Worm (Caenorhabditis elegans) whole organism, L1 larva: ENCODE data around the gene lst-4.

Source experiments
- C34B4.2 ChIP-seq: sonication (generic microtip); optimal IDR thresholded peaks from 2 replicates; lab custom pipeline; 2017; ENCODE audit warnings: mild to moderate bottlenecking, missing genetic modification characterization, missing compliant biosample characterization
- F16B12.6 ChIP-seq: fragments of 150-350 bp; optimal IDR thresholded peaks from 2 replicates; lab custom pipeline; 2014; ENCODE audit warnings: missing biosample characterization, missing genetic modification characterization
- alr-1 ChIP-seq: fragments of 200-800 bp; sonication (Bioruptor generic); optimal IDR thresholded peaks from 2 replicates; lab custom pipeline; 2018; ENCODE audit warnings: borderline replicate concordance, mild to moderate bottlenecking, missing genetic modification characterization, missing compliant biosample characterization
- ama-1 ChIP-seq: fragments of 150-350 bp; optimal IDR thresholded peaks from 2 replicates; lab custom pipeline; 2014
- blmp-1 ChIP-seq: fragments of 150-350 bp; optimal IDR thresholded peaks from 2 replicates; lab custom pipeline; 2014; ENCODE audit warnings: missing biosample characterization, missing genetic modification characterization
- ceh-63 ChIP-seq: fragments of 200-800 bp; sonication (Bioruptor generic); optimal IDR thresholded peaks from 2 replicates; lab custom pipeline; 2018; ENCODE audit warnings: mild to moderate bottlenecking, missing genetic modification characterization, missing compliant biosample characterization
- ceh-90 ChIP-seq: sonication (generic microtip); optimal IDR thresholded peaks from 2 replicates; lab custom pipeline; 2016; ENCODE audit warnings: missing genetic modification characterization, missing compliant biosample characterization
- efl-1 ChIP-seq, 4 experiments: fragments of 150-350 bp; optimal IDR thresholded peaks in 3 of 4; peaks in 1 of 4; 1 replicate in 1 of 4; 2 replicates in 3 of 4; lab custom pipeline; 2014; ENCODE audit warnings: missing biosample characterization in 2 of 4, missing genetic modification characterization in 2 of 4, missing genetic modification reagents in 2 of 4
- egl-27 ChIP-seq, 2 experiments: fragments of 150-350 bp in 1 of 2; sonication (generic microtip); optimal IDR thresholded peaks; 3 replicates each; lab custom pipeline; 2017 to 2018; ENCODE audit warnings: missing biosample characterization in 2 of 2, missing genetic modification characterization in 2 of 2, missing genetic modification reagents in 2 of 2
- fkh-10 ChIP-seq: sonication (generic microtip); optimal IDR thresholded peaks from 2 replicates; lab custom pipeline; 2017; ENCODE audit warnings: missing biosample characterization, missing genetic modification reagents, missing genetic modification characterization
- fkh-4 ChIP-seq: sonication (generic microtip); optimal IDR thresholded peaks from 2 replicates; lab custom pipeline; 2016; ENCODE audit warnings: missing compliant biosample characterization, missing genetic modification characterization, borderline replicate concordance
- fkh-8 ChIP-seq: sonication (generic microtip); optimal IDR thresholded peaks from 2 replicates; lab custom pipeline; 2016; ENCODE audit warnings: mild to moderate bottlenecking, missing genetic modification characterization, missing compliant biosample characterization
- hlh-17 ChIP-seq: fragments of 200-800 bp; sonication (Bioruptor generic); optimal IDR thresholded peaks from 2 replicates; lab custom pipeline; 2018; ENCODE audit warnings: missing genetic modification characterization, mild to moderate bottlenecking, missing compliant biosample characterization, moderate library complexity, borderline replicate concordance
- hlh-4 ChIP-seq: sonication (generic microtip); optimal IDR thresholded peaks from 2 replicates; lab custom pipeline; 2016; ENCODE audit warnings: mild to moderate bottlenecking, missing genetic modification characterization, missing compliant biosample characterization
- jun-1 ChIP-seq: fragments of 150-350 bp; optimal IDR thresholded peaks from 2 replicates; lab custom pipeline; 2014; ENCODE audit warnings: missing biosample characterization, missing genetic modification reagents, missing genetic modification characterization
- lin-14 ChIP-seq: fragments of 200-800 bp; sonication (Bioruptor generic); optimal IDR thresholded peaks from 2 replicates; lab custom pipeline; 2018; ENCODE audit warnings: mild to moderate bottlenecking, missing genetic modification characterization, moderate library complexity, missing compliant biosample characterization
- lin-15B ChIP-seq: fragments of 150-350 bp; sonication (generic microtip); optimal IDR thresholded peaks from 3 replicates; lab custom pipeline; 2014; ENCODE audit warnings: missing biosample characterization, missing genetic modification characterization
- lin-35 ChIP-seq, 2 experiments: fragments of 150-350 bp; optimal IDR thresholded peaks; 2 replicates each; lab custom pipeline; 2014; ENCODE audit warnings: missing biosample characterization in 2 of 2, missing genetic modification characterization in 2 of 2, missing genetic modification reagents in 2 of 2
- lir-3 ChIP-seq: sonication (generic microtip); optimal IDR thresholded peaks from 2 replicates; lab custom pipeline; 2016; ENCODE audit warnings: mild to moderate bottlenecking, missing genetic modification characterization, moderate library complexity, missing compliant biosample characterization; ENCODE audit not compliant: poor library complexity
- lsy-2 ChIP-seq, 2 experiments: fragments of 150-350 bp; optimal IDR thresholded peaks; 2 replicates each; lab custom pipeline; 2014; ENCODE audit warnings: missing biosample characterization in 2 of 2, missing genetic modification characterization in 2 of 2
- mdl-1 ChIP-seq, 2 experiments: fragments of 150-350 bp; optimal IDR thresholded peaks; 2 replicates each; lab custom pipeline; 2014 to 2017; ENCODE audit warnings: missing biosample characterization in 2 of 2, missing genetic modification characterization in 2 of 2, inconsistent platforms in 1 of 2
- mef-2 ChIP-seq: fragments of 150-350 bp; optimal IDR thresholded peaks from 2 replicates; lab custom pipeline; 2014; ENCODE audit warnings: missing biosample characterization, missing genetic modification characterization
- nhr-20 ChIP-seq: sonication (generic microtip); optimal IDR thresholded peaks from 2 replicates; lab custom pipeline; 2016; ENCODE audit warnings: mild to moderate bottlenecking, missing genetic modification characterization, missing compliant biosample characterization
- nhr-28 ChIP-seq: fragments of 150-350 bp; optimal IDR thresholded peaks from 2 replicates; lab custom pipeline; 2014; ENCODE audit warnings: missing biosample characterization, missing genetic modification characterization
- nhr-47 ChIP-seq: sonication (generic microtip); optimal IDR thresholded peaks from 2 replicates; lab custom pipeline; 2016; ENCODE audit warnings: mild to moderate bottlenecking, missing genetic modification characterization, moderate library complexity, missing compliant biosample characterization
- nhr-71 ChIP-seq: sonication (generic microtip); optimal IDR thresholded peaks from 2 replicates; lab custom pipeline; 2016; ENCODE audit warnings: mild to moderate bottlenecking, missing genetic modification characterization, moderate library complexity, missing compliant biosample characterization
- nhr-76 ChIP-seq: sonication (generic microtip); optimal IDR thresholded peaks from 2 replicates; lab custom pipeline; 2017; ENCODE audit warnings: missing biosample characterization, missing genetic modification characterization
- nhr-77 ChIP-seq: fragments of 150-350 bp; optimal IDR thresholded peaks from 2 replicates; lab custom pipeline; 2014; ENCODE audit warnings: missing biosample characterization, missing genetic modification characterization
- rnt-1 ChIP-seq: sonication (generic microtip); optimal IDR thresholded peaks from 2 replicates; lab custom pipeline; 2016; ENCODE audit warnings: mild to moderate bottlenecking, missing genetic modification characterization, moderate library complexity, missing compliant biosample characterization
- snpc-4 ChIP-seq: fragments of 150-350 bp; optimal IDR thresholded peaks from 2 replicates; lab custom pipeline; 2014; ENCODE audit warnings: missing biosample characterization, missing genetic modification characterization
- snu-23 ChIP-seq: sonication (generic microtip); optimal IDR thresholded peaks from 2 replicates; lab custom pipeline; 2016; ENCODE audit warnings: missing genetic modification characterization, missing compliant biosample characterization
- sup-37 ChIP-seq: fragments of 200-800 bp; sonication (Bioruptor generic); optimal IDR thresholded peaks from 2 replicates; lab custom pipeline; 2018; ENCODE audit warnings: mild to moderate bottlenecking, missing genetic modification characterization, missing compliant biosample characterization
- swsn-7 ChIP-seq: sonication (generic microtip); optimal IDR thresholded peaks from 2 replicates; lab custom pipeline; 2016; ENCODE audit warnings: missing genetic modification characterization, missing compliant biosample characterization
- tlp-1 ChIP-seq: fragments of 150-350 bp; optimal IDR thresholded peaks from 2 replicates; lab custom pipeline; 2014; ENCODE audit warnings: missing biosample characterization, missing genetic modification characterization
- unc-130 ChIP-seq: fragments of 150-350 bp; optimal IDR thresholded peaks from 2 replicates; lab custom pipeline; 2017; ENCODE audit warnings: missing biosample characterization, missing genetic modification characterization, inconsistent platforms
- unc-62 ChIP-seq: fragments of 150-350 bp; optimal IDR thresholded peaks from 2 replicates; lab custom pipeline; 2014; ENCODE audit warnings: missing biosample characterization, missing genetic modification reagents, missing genetic modification characterization
- unc-86 ChIP-seq: sonication (generic microtip); optimal IDR thresholded peaks from 2 replicates; lab custom pipeline; 2016; ENCODE audit warnings: missing genetic modification characterization, missing compliant biosample characterization
- unc-98 ChIP-seq: fragments of 200-800 bp; sonication (Bioruptor generic); IDR thresholded peaks from 2 replicates; pipeline ENCODE4 v1.3.6; 2022; ENCODE audit warnings: missing genetic modification characterization, missing compliant biosample characterization
- zag-1 ChIP-seq: fragments of 150-350 bp; optimal IDR thresholded peaks from 2 replicates; lab custom pipeline; 2014; ENCODE audit warnings: missing biosample characterization, missing genetic modification characterization
- zip-4 ChIP-seq: fragments of 200-800 bp; sonication (Bioruptor generic); optimal IDR thresholded peaks from 2 replicates; lab custom pipeline; 2018; ENCODE audit warnings: mild to moderate bottlenecking, missing genetic modification characterization, moderate library complexity, missing compliant biosample characterization
- ztf-11 ChIP-seq, 2 experiments: sonication (generic microtip); optimal IDR thresholded peaks; 2 replicates each; lab custom pipeline; 2016 to 2017; ENCODE audit warnings: missing genetic modification characterization in 2 of 2, missing biosample characterization in 1 of 2, missing compliant biosample characterization in 1 of 2
- ztf-4 ChIP-seq: fragments of 150-350 bp; optimal IDR thresholded peaks from 2 replicates; lab custom pipeline; 2014; ENCODE audit warnings: missing biosample characterization, missing genetic modification characterization

Gene lst-4

DNA sequence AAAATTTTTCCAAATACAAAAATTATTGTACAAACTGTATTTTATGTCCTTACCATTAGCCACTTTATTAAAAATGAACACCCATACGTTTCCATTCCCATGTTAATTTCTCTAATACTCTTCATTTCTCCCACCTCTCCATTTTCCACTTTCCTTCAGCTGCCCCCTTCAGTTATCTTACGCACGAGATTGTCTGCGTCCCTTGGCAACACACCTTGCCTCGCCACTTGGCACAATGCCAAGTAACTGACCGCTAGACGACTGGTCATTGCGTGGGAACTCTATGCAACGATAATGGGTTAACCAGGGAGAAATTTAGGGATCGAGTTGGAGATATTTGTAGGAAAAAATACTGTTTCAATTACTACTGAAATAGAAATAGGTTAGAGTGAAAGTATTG, 22.9 kb downstream of the lst-4 start:
- peak; percentile 69 for TF ChIP-seq fkh-8 (tag; lab: Kevin White, UChicago)
- TF ChIP-seq F16B12.6 (tag; lab: Kevin White, UChicago): no peak
- peak; percentile 12 for TF ChIP-seq blmp-1 (tag; lab: Kevin White, UChicago)
- TF ChIP-seq rnt-1 (tag; lab: Kevin White, UChicago): no peak
- TF ChIP-seq hlh-17 (GFP tag; lab: Kevin White, UChicago): no peak
- no peak for TF ChIP-seq efl-1 (optimal IDR thresholded peaks at IDR 0.05; lab: Kevin White, UChicago)
- TF ChIP-seq efl-1 (GFP tag; optimal IDR thresholded peaks at IDR 0.05 in 1 of 2; lab: Kevin White, UChicago): peak in 1 of 2 experiments; percentile 64
- TF ChIP-seq snu-23 (GFP tag; lab: Kevin White, UChicago): peak; percentile 3
- TF ChIP-seq nhr-20 (tag; lab: Kevin White, UChicago): peak; percentile 0
- no peak for TF ChIP-seq tlp-1
- TF ChIP-seq unc-86: peak; percentile 31
- TF ChIP-seq ama-1 (lab: Kevin White, UChicago): no peak
- TF ChIP-seq zip-4: no peak
- peak; percentile 41 for TF ChIP-seq nhr-71 (tag; lab: Kevin White, UChicago)
- TF ChIP-seq swsn-7 (tag; lab: Kevin White, UChicago): peak; percentile 12
- TF ChIP-seq ztf-11 (tag; optimal IDR thresholded peaks at IDR 0.05; lab: Kevin White, UChicago): peak in 1 of 2 experiments; percentile 42
- TF ChIP-seq nhr-47 (tag; lab: Kevin White, UChicago): peak; percentile 10
- TF ChIP-seq nhr-77: no peak
- TF ChIP-seq, all 84 proteins: peak for 10

DNA sequence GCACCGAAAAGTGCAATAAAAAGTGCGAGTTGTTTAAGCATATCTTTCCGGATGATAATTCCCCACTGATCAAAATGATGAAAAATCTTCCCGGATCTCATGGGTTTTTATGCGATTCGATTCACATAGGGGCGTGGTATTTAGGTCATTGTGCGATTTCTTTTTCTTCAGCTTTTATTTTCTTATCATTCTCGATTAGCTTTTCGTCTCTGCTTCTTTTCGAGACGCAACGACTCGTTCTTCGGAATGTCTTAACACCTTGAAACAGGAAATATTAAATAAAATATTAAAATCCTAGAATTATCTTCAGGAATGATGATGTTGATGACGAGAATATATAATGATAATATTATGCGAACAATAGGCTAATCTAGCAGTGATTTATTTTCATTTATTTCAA, 26.0 kb downstream of the lst-4 start, which contains the start of gene Y37A1B.7:
Gene Y37A1B.7, minus strand, starts transcription at position 101 of the 400 bp plus-strand sequence.
- TF ChIP-seq nhr-28 (tag; lab: Kevin White, UChicago) (no peak), blmp-1 (tag; lab: Kevin White, UChicago) (peak; percentile 25)

- TF ChIP-seq C34B4.2 (tag; lab: Kevin White, UChicago) (no peak), ceh-63 (GFP tag; lab: Kevin White, UChicago) (no peak), nhr-77 (no peak), hlh-17 (GFP tag; lab: Kevin White, UChicago) (no peak), efl-1 (optimal IDR thresholded peaks at IDR 0.05; lab: Kevin White, UChicago) (no peak), efl-1 (GFP tag; optimal IDR thresholded peaks at IDR 0.05 in 1 of 2; lab: Kevin White, UChicago) (peak in 1 of 2 experiments; percentile 82), jun-1 (tag; lab: Kevin White, UChicago) (no peak), unc-98 (GFP tag; lab: Robert Waterston, UW) (no peak), nhr-28 (tag; lab: Kevin White, UChicago) (no peak), lsy-2 (tag; optimal IDR thresholded peaks at IDR 0.05; lab: Kevin White, UChicago) (no peak)
These were observed 35.1 kb downstream of the lst-4 start for ce11 chrIV:14034571-14034954.

- TF ChIP-seq lin-15B (tag; lab: Kevin White, UChicago): no peak
- no peak for TF ChIP-seq unc-62 (GFP tag; lab: Kevin White, UChicago)
- TF ChIP-seq snu-23 (GFP tag; lab: Kevin White, UChicago): peak; percentile 88
- peak; percentile 64 for TF ChIP-seq lir-3 (tag; lab: Kevin White, UChicago)
- TF ChIP-seq hlh-4 (tag; lab: Kevin White, UChicago): peak; percentile 11
- TF ChIP-seq nhr-76 (tag; lab: Kevin White, UChicago): peak; percentile 84
- TF ChIP-seq zip-4: peak; percentile 76
- TF ChIP-seq mef-2 (tag; lab: Kevin White, UChicago): peak; percentile 81
- peak; percentile 62 for TF ChIP-seq unc-86
- peak; percentile 64 for TF ChIP-seq sup-37
- TF ChIP-seq mdl-1 (tag; optimal IDR thresholded peaks at IDR 0.05; lab: Kevin White, UChicago): peak in 1 of 2 experiments; percentile 79
- TF ChIP-seq lin-14: peak; percentile 74
- TF ChIP-seq egl-27 (tag; optimal IDR thresholded peaks at IDR 0.05; lab: Kevin White, UChicago): no peak
- TF ChIP-seq fkh-10 (GFP tag; lab: Kevin White, UChicago): peak; percentile 95
- TF ChIP-seq nhr-20 (tag; lab: Kevin White, UChicago): peak; percentile 55
- TF ChIP-seq lin-35 (GFP tag; optimal IDR thresholded peaks at IDR 0.05; lab: Kevin White, UChicago): peak; percentile 67 to 77
- TF ChIP-seq nhr-47 (tag; lab: Kevin White, UChicago): peak; percentile 85
- TF ChIP-seq snpc-4 (tag; lab: Kevin White, UChicago): peak; percentile 30
- peak; percentile 69 for TF ChIP-seq blmp-1 (tag; lab: Kevin White, UChicago)
- peak; percentile 39 for TF ChIP-seq unc-130
- TF ChIP-seq ceh-90 (tag; lab: Kevin White, UChicago): peak; percentile 12
- no peak for TF ChIP-seq alr-1 (tag; lab: Kevin White, UChicago)
- TF ChIP-seq zag-1: peak; percentile 70
- peak; percentile 83 for TF ChIP-seq fkh-8 (tag; lab: Kevin White, UChicago)
- peak; percentile 88 for TF ChIP-seq ztf-4 (tag; lab: Kevin White, UChicago)
- TF ChIP-seq rnt-1 (tag; lab: Kevin White, UChicago): peak; percentile 78
- no peak for TF ChIP-seq fkh-4 (tag; lab: Kevin White, UChicago)
These were observed 35.7 kb downstream of the lst-4 start for ce11 chrIV:14033752-14034570.
